Worm (Caenorhabditis elegans): ENCODE data around the gene ztf-14.

The ztf-14 gene

DNA sequence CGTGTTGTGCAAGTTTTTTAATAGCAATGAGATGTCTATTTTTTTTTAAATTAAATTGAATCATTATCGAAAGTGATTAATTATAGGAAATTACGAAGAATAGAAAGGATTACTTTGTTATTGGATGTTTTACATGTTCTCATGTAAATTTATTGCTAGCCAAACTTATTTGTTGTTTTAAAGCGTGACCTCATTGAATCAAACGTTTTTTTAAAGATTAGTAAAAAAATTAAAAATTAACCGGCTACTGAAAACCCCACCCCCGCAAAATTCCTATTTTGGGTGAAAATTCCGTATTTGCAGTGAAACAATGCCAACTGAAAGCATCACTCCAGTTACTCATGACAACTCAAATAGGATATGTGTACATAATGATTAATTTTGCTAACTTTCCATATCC, 11.1 kb upstream of the ztf-14 start, which contains the start of gene M163.8:
TSS of gene M163.8 (plus strand) at position 301 of the 400 bp plus-strand sequence.
- no peak for TF ChIP-seq nhr-12 (tag; optimal IDR thresholded peaks at IDR 0.05)
- TF ChIP-seq unc-39 (tag; optimal IDR thresholded peaks at IDR 0.05) = no peak
- no peak for TF ChIP-seq nhr-76 (tag; optimal IDR thresholded peaks at IDR 0.05)

DNA sequence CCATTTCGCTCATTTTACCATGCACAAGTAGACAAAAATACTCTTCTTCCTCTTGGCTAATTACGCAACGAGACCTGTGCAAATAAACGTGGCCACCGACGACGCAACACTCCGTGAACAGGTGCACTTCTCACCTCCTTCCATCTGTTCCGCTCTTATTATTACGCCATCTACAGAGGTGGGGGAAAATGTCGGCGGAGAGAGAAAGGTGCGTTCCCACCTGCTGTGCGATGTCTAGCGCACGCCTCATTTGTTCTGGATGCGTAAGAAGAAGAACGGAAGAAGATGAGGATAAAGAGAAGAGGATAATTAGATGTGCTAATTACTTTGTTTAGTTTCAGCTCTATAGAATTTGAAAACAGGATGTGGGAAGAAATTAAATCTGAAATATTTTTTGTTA, 9.4 kb upstream of the ztf-14 start:
- TF ChIP-seq elt-3 (tag; optimal IDR thresholded peaks at IDR 0.05) (no peak), sem-2 (GFP tag; optimal IDR thresholded peaks at IDR 0.05) (no peak), nhr-2 (tag; optimal IDR thresholded peaks at IDR 0.05) (peak; percentile 92), sptf-1 (tag; optimal IDR thresholded peaks at IDR 0.05) (no peak), ceh-43 (GFP tag; optimal IDR thresholded peaks at IDR 0.05) (peak; percentile 80), nhr-237 (tag; optimal IDR thresholded peaks at IDR 0.05) (no peak), ceh-39 (tag; optimal IDR thresholded peaks at IDR 0.05) (peak; percentile 58), elt-1 (tag; optimal IDR thresholded peaks at IDR 0.05; ENCODE audit: borderline replicate concordance, insufficient read depth) (no peak), cnd-1 (tag; optimal IDR thresholded peaks at IDR 0.05) (peak; percentile 97), M03D4.4 (tag; optimal IDR thresholded peaks at IDR 0.05) (no peak), nhr-76 (tag; optimal IDR thresholded peaks at IDR 0.05) (no peak), lin-32 (GFP tag; optimal IDR thresholded peaks at IDR 0.05) (peak; percentile 90), tbx-8 (GFP tag; optimal IDR thresholded peaks at IDR 0.05) (no peak), zip-8 (tag; optimal IDR thresholded peaks at IDR 0.05) (peak; percentile 97), mep-1 (tag; optimal IDR thresholded peaks at IDR 0.05) (peak; percentile 43), hlh-1 (tag; optimal IDR thresholded peaks at IDR 0.05) (peak; percentile 82), ztf-11 (tag; optimal IDR thresholded peaks at IDR 0.05) (peak; percentile 26), unc-62 (GFP tag; optimal IDR thresholded peaks at IDR 0.05) (peak; percentile 41), ces-1 (GFP tag; optimal IDR thresholded peaks at IDR 0.05) (no peak), lin-13 (tag; optimal IDR thresholded peaks at IDR 0.05) (no peak), snpc-4 (tag; optimal IDR thresholded peaks at IDR 0.05) (no peak), mls-2 (tag; optimal IDR thresholded peaks at IDR 0.05) (peak; percentile 67), pha-4 (tag; optimal IDR thresholded peaks at IDR 0.05) (no peak), nhr-12 (tag; optimal IDR thresholded peaks at IDR 0.05) (no peak), ceh-83 (GFP tag; optimal IDR thresholded peaks at IDR 0.05) (no peak)

DNA sequence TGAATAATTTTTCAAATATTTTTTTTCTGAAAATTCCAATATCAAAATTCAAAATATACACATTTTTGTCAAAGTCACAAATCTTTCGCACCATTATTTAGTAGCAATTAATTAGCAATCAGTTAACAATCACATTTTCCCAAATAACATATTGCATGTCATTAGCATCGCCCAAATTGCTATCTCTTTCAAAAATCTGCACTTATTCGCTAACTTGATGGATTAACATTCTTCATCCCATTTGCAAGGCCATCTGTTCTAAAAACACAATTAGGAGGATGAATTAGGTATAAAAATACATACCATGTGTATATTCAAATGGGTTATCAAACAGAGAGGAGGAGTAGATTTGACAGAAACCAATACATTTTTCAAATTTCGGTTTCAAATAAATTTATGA, 8.6 kb upstream of the ztf-14 start:
- peak; percentile 94 for TF ChIP-seq ces-1 (GFP tag; optimal IDR thresholded peaks at IDR 0.05)
- peak; percentile 74 for TF ChIP-seq cnd-1 (tag; optimal IDR thresholded peaks at IDR 0.05)
- TF ChIP-seq flh-1 (GFP tag; optimal IDR thresholded peaks at IDR 0.05) = no peak
- TF ChIP-seq mls-2 (tag; optimal IDR thresholded peaks at IDR 0.05) = peak; percentile 26
- peak; percentile 40 for TF ChIP-seq elt-1 (tag; optimal IDR thresholded peaks at IDR 0.05; ENCODE audit: borderline replicate concordance, insufficient read depth)
- peak; percentile 13 for TF ChIP-seq mab-5 (tag; optimal IDR thresholded peaks at IDR 0.05)
- no peak for TF ChIP-seq ham-2 (GFP tag; optimal IDR thresholded peaks at IDR 0.05)
- peak; percentile 28 for TF ChIP-seq unc-62 (GFP tag; optimal IDR thresholded peaks at IDR 0.05)

DNA sequence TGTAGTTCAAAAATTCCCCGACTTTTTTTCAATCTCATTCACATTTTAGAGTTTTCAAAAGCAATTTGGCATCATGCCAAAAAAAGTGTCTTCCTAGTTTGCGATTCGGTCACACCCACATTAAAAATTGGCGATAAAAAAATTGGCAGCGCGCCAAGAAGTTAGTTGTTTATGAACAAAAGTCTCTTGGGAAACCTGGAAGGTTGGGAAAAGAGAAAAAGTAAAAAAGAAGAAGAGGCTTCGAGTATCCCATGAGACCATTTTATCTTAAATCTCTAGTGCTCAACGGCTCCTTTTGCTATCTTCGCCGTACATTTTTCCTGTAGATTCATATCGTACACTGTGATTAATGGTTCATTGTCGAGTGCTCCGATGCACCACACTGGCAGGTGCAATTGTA, 8.1 kb upstream of the ztf-14 start:
- no peak for TF ChIP-seq nhr-12 (tag; optimal IDR thresholded peaks at IDR 0.05)
- no peak for TF ChIP-seq ham-2 (GFP tag; optimal IDR thresholded peaks at IDR 0.05)
- no peak for TF ChIP-seq nhr-28 (tag; optimal IDR thresholded peaks at IDR 0.05)
- no peak for TF ChIP-seq mab-5 (tag; optimal IDR thresholded peaks at IDR 0.05)
- TF ChIP-seq ceh-83 (GFP tag; optimal IDR thresholded peaks at IDR 0.05) = no peak
- TF ChIP-seq unc-120 (tag; optimal IDR thresholded peaks at IDR 0.05; ENCODE audit: poor library complexity, severe bottlenecking) = no peak
- no peak for TF ChIP-seq ces-1 (GFP tag; optimal IDR thresholded peaks at IDR 0.05)
- no peak for TF ChIP-seq snpc-4 (tag; optimal IDR thresholded peaks at IDR 0.05)

DNA sequence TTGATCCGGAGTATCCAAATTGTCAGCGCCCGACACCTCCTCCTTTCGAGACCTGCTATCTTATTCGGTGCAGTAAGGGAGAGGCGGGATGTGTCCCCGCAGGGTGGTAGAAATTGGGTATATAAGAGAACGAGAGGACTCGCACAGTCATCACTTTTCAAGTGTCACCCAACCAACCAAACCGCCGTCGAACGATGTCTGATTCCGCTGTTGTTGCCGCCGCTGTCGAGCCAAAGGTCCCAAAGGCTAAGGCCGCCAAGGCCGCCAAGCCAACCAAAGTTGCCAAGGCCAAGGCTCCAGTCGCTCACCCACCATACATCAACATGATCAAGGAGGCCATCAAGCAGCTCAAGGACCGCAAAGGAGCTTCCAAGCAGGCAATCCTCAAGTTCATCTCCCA, 5.9 kb upstream of the ztf-14 start, which contains the start of gene his-24:
TSS of gene his-24 (plus strand) at position 150 of the 400 bp plus-strand sequence.
- TF ChIP-seq mls-2 (tag; optimal IDR thresholded peaks at IDR 0.05) (peak; percentile 47), sem-2 (GFP tag; optimal IDR thresholded peaks at IDR 0.05) (no peak), pha-4 (tag; optimal IDR thresholded peaks at IDR 0.05) (peak; percentile 66), hlh-1 (tag; optimal IDR thresholded peaks at IDR 0.05) (peak; percentile 35), mep-1 (tag; optimal IDR thresholded peaks at IDR 0.05) (peak; percentile 87), M03D4.4 (tag; optimal IDR thresholded peaks at IDR 0.05) (peak; percentile 36), nhr-76 (tag; optimal IDR thresholded peaks at IDR 0.05) (no peak), blmp-1 (tag; optimal IDR thresholded peaks at IDR 0.05) (no peak), zip-8 (tag; optimal IDR thresholded peaks at IDR 0.05) (peak; percentile 6), lin-32 (GFP tag; optimal IDR thresholded peaks at IDR 0.05) (peak; percentile 5), nhr-2 (tag; optimal IDR thresholded peaks at IDR 0.05) (no peak), ceh-43 (GFP tag; optimal IDR thresholded peaks at IDR 0.05) (no peak), ceh-39 (tag; optimal IDR thresholded peaks at IDR 0.05) (peak; percentile 61), snpc-4 (tag; optimal IDR thresholded peaks at IDR 0.05) (no peak), nhr-12 (tag; optimal IDR thresholded peaks at IDR 0.05) (no peak), sptf-1 (tag; optimal IDR thresholded peaks at IDR 0.05) (peak; percentile 38), ham-2 (GFP tag; optimal IDR thresholded peaks at IDR 0.05) (no peak), elt-3 (tag; optimal IDR thresholded peaks at IDR 0.05) (no peak), ceh-83 (GFP tag; optimal IDR thresholded peaks at IDR 0.05) (peak; percentile 51), unc-62 (GFP tag; optimal IDR thresholded peaks at IDR 0.05) (peak; percentile 29), elt-1 (tag; optimal IDR thresholded peaks at IDR 0.05; ENCODE audit: borderline replicate concordance, insufficient read depth) (no peak), mab-5 (tag; optimal IDR thresholded peaks at IDR 0.05) (no peak), cnd-1 (tag; optimal IDR thresholded peaks at IDR 0.05) (peak; percentile 59), tbx-8 (GFP tag; optimal IDR thresholded peaks at IDR 0.05) (no peak), nhr-28 (tag; optimal IDR thresholded peaks at IDR 0.05) (no peak), unc-120 (tag; optimal IDR thresholded peaks at IDR 0.05; ENCODE audit: poor library complexity, severe bottlenecking) (peak; percentile 26), ztf-11 (tag; optimal IDR thresholded peaks at IDR 0.05) (peak; percentile 64), lsy-2 (tag; optimal IDR thresholded peaks at IDR 0.05) (peak; percentile 44), drap-1 (GFP tag; optimal IDR thresholded peaks at IDR 0.05) (peak; percentile 25), bed-3 (GFP tag; optimal IDR thresholded peaks at IDR 0.05) (no peak), ces-1 (GFP tag; optimal IDR thresholded peaks at IDR 0.05) (peak; percentile 37), unc-39 (tag; optimal IDR thresholded peaks at IDR 0.05) (no peak), lin-13 (tag; optimal IDR thresholded peaks at IDR 0.05) (peak; percentile 75), flh-1 (GFP tag; optimal IDR thresholded peaks at IDR 0.05) (no peak), nhr-237 (tag; optimal IDR thresholded peaks at IDR 0.05) (no peak)
